Fruit fly (Drosophila melanogaster): ENCODE data around the gene CG31368.

The CG31368 gene

DNA sequence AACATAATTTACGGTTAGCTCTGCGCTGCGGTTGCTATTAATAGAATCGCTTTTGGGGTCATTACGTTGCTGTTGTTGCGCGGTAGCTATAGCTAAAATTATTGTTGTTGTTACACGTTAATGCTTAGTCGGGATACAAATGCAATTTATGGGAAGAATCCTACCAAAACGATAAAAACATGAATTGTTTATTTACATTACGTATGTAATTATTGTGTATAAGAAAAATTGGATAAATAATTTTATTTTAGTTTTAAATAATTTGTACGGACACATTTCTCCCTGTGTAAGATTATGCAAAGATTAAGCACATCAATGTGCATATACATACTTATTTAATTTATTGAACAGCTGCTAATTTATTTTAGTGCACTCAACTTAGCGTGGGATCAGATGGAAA is 30.7 kb upstream of the CG31368 start (continued):
- TF ChIP-seq usp (GFP tag; optimal IDR thresholded peaks at IDR 0.05) (no peak), lov (optimal IDR thresholded peaks at IDR 0.05) (no peak), lov (GFP tag; IDR thresholded peaks at IDR 0.05) (no peak), wor (GFP tag; IDR thresholded peaks at IDR 0.05) (peak; percentile 45), zfh2 (GFP tag; optimal IDR thresholded peaks at IDR 0.05) (no peak), CG14860 (GFP tag; IDR thresholded peaks at IDR 0.05; ENCODE audit: partially characterized antibody) (no peak), Sry-β (GFP tag; optimal IDR thresholded peaks at IDR 0.05) (peak; percentile 7), CG2712 (tag; optimal IDR thresholded peaks at IDR 0.05) (peak; percentile 80), ase (GFP tag; IDR thresholded peaks at IDR 0.05) (peak; percentile 35; the same call in 1 of the 3 replicates), Max (GFP tag; optimal IDR thresholded peaks at IDR 0.05) (no peak), croc (GFP tag; conservative IDR thresholded peaks at IDR 0.05) (peak; percentile 51), dmrt11E (tag; optimal IDR thresholded peaks at IDR 0.05) (peak; percentile 70), CG17328 (GFP tag; IDR thresholded peaks at IDR 0.05) (peak; percentile 68; the same call in 1 of the 2 replicates), CG12769 (tag; optimal IDR thresholded peaks at IDR 0.05) (peak; percentile 34), hth (optimal IDR thresholded peaks at IDR 0.05) (no peak), ftz-f1 (GFP tag; optimal IDR thresholded peaks at IDR 0.05) (no peak), CG10979 (tag; optimal IDR thresholded peaks at IDR 0.05) (peak; percentile 84), CG13296 (GFP tag; optimal IDR thresholded peaks at IDR 0.05) (no peak), CG7786 (GFP tag; optimal IDR thresholded peaks at IDR 0.05) (no peak), CG31365 (tag; optimal IDR thresholded peaks at IDR 0.05) (no peak), CG7839 (tag; optimal IDR thresholded peaks at IDR 0.05) (peak; percentile 73), Jarid2 (GFP tag; optimal IDR thresholded peaks at IDR 0.05) (no peak), tap (tag; optimal IDR thresholded peaks at IDR 0.05) (peak; percentile 68), org-1 (GFP tag; optimal IDR thresholded peaks at IDR 0.05) (no peak), CG6175 (GFP tag; IDR thresholded peaks at IDR 0.05) (no peak), CG7271 (tag; optimal IDR thresholded peaks at IDR 0.05) (no peak), Deaf1 (tag; optimal IDR thresholded peaks at IDR 0.05) (no peak), slou (GFP tag; optimal IDR thresholded peaks at IDR 0.05) (no peak), Atf6 (GFP tag; IDR thresholded peaks at IDR 0.05) (no peak), Stat92E (GFP tag; optimal IDR thresholded peaks at IDR 0.05) (no peak), Sox100B (GFP tag; optimal IDR thresholded peaks at IDR 0.05) (peak; percentile 74), dysf (GFP tag; IDR thresholded peaks at IDR 0.05) (peak; percentile 33; the same call in 1 of the 3 replicates), dan (GFP tag; IDR thresholded peaks at IDR 0.05) (no peak), Bgb (GFP tag; IDR thresholded peaks at IDR 0.05; ENCODE audit: partially characterized antibody) (no peak), CG4707 (GFP tag; optimal IDR thresholded peaks at IDR 0.05) (peak; percentile 42)

- TF ChIP-seq Sox100B (GFP tag; optimal IDR thresholded peaks at IDR 0.05) (peak; percentile 5), Hr51 (GFP tag; optimal IDR thresholded peaks at IDR 0.05) (peak in 1 of 2 experiments; percentile 42), knrl (GFP tag; IDR thresholded peaks at IDR 0.05; ENCODE audit: partially characterized antibody) (no peak), CG8388 (GFP tag; optimal IDR thresholded peaks at IDR 0.05) (peak; percentile 17), en (GFP tag; optimal IDR thresholded peaks at IDR 0.05) (no peak), pan (optimal IDR thresholded peaks at IDR 0.05) (no peak), pan (GFP tag; optimal IDR thresholded peaks at IDR 0.05 in 1 of 2, IDR thresholded peaks at IDR 0.05 in 1 of 2) (peak in 1 of 2 experiments; percentile 34), sob (GFP tag; IDR thresholded peaks at IDR 0.05) (peak; percentile 29; the same call in 1 of the 2 replicates), esg (GFP tag; conservative IDR thresholded peaks at IDR 0.05) (0 out of 2 replicates have a peak, but pooled peaks have one; percentile 19), B-H2 (GFP tag; optimal IDR thresholded peaks at IDR 0.05) (no peak), row (GFP tag; IDR thresholded peaks at IDR 0.05) (peak; percentile 65), phol (tag; optimal IDR thresholded peaks at IDR 0.05) (peak; percentile 30), nmo (GFP tag; optimal IDR thresholded peaks at IDR 0.05) (peak; percentile 19), insv (GFP tag; optimal IDR thresholded peaks at IDR 0.05) (no peak), btn (GFP tag; optimal IDR thresholded peaks at IDR 0.05) (no peak), Rx (GFP tag; IDR thresholded peaks at IDR 0.05) (no peak), cg (GFP tag; optimal IDR thresholded peaks at IDR 0.05) (no peak), CG2678 (tag; optimal IDR thresholded peaks at IDR 0.05) (peak; percentile 53), Pdp1 (GFP tag; optimal IDR thresholded peaks at IDR 0.05) (peak in 1 of 2 experiments; percentile 50)
Observed at dm6 chr3R:11855156-11855555, 27.4 kb upstream of the CG31368 start.

Data from whole organism, embryonic.